Fruit fly (Drosophila melanogaster) whole organism, embryonic: ENCODE data around the gene CG12522.

Experiments
- Awh ChIP-seq: fragments of 200-800 bp; sonication (Bioruptor generic); IDR thresholded peaks from 2 replicates; pipeline ENCODE4, ENCODE4 v1.3.6; 2022; ENCODE audit warnings: missing biosample characterization, missing genetic modification characterization
- CG3838 ChIP-seq: fragments of 200-800 bp; sonication (Bioruptor generic); optimal IDR thresholded peaks from 3 replicates; lab custom pipeline; 2016; ENCODE audit warnings: missing biosample characterization, missing genetic modification characterization
- CG6683 ChIP-seq: fragments of 200-800 bp; sonication (Bioruptor generic); optimal IDR thresholded peaks from 2 replicates; lab custom pipeline; 2017; ENCODE audit warnings: missing biosample characterization, mild to moderate bottlenecking, missing genetic modification characterization, missing genetic modification reagents
- CG8478 ChIP-seq: fragments of >200 bp; optimal IDR thresholded peaks from 2 replicates; lab custom pipeline; 2018
- H2.0 ChIP-seq: fragments of 200-800 bp; sonication (Bioruptor generic); IDR thresholded peaks from 2 replicates; pipeline ENCODE4 v1.3.6; 2022; ENCODE audit warnings: missing biosample characterization, missing genetic modification characterization
- Nf-YA ChIP-seq: fragments of 200-800 bp; sonication (Bioruptor generic); IDR thresholded peaks from 2 replicates; pipeline ENCODE4 v1.3.6; 2022; ENCODE audit warnings: missing biosample characterization, missing genetic modification characterization
- crc ChIP-seq: fragments of 200-800 bp; sonication (Bioruptor generic); optimal IDR thresholded peaks from 2 replicates; lab custom pipeline; 2016; ENCODE audit warnings: missing biosample characterization, missing genetic modification characterization
- esg ChIP-seq: fragments of 200-800 bp; sonication (Bioruptor generic); conservative IDR thresholded peaks from 2 replicates; pipeline ENCODE4 v1.3.6; 2022; ENCODE audit warnings: missing biosample characterization, missing genetic modification characterization
- mirr ChIP-seq: fragments of 200-800 bp; sonication (Bioruptor generic); optimal IDR thresholded peaks from 3 replicates; lab custom pipeline; 2018; ENCODE audit warnings: missing biosample characterization, mild to moderate bottlenecking, missing genetic modification characterization
- rib ChIP-seq: fragments of 200-800 bp; sonication (Bioruptor generic); IDR thresholded peaks from 2 replicates; pipeline ENCODE4 v1.3.6; 2022; ENCODE audit warnings: missing biosample characterization, missing genetic modification characterization
- sna ChIP-seq: fragments of 200-800 bp; sonication (Bioruptor generic); IDR thresholded peaks from 2 replicates; pipeline ENCODE4 v1.3.6; 2022; ENCODE audit warnings: missing biosample characterization, missing genetic modification characterization; ENCODE audit not compliant: partially characterized antibody
- vnd ChIP-seq: fragments of 200-800 bp; sonication (Bioruptor generic); IDR thresholded peaks from 3 replicates; pipeline ENCODE4 v1.3.6; 2022; ENCODE audit warnings: missing biosample characterization, missing genetic modification characterization; ENCODE audit not compliant: partially characterized antibody

DNA sequence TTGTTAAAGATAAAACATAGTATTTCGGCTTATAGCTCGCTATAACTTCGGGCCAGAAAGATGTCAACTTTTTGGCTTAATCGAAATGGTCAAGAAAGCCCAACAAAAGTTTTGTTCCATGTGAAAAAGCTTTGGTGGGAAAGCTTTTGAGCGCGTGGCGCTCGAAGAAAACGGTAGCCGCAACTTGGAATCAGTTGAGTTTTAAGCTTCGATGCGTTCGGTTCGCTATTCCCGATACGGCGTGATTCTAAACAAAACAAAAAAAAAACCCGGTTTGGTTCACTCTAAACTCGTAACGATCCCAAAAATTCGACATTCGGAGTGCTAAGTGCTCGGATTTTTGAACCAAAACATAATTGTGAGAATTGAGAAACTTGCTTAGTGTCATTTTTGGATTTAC, 27.8 kb downstream of the CG12522 start, which contains the start of gene IRSp53:
- TF ChIP-seq H2.0 (no peak), rib (no peak), sna (GFP tag; lab: Robert Waterston, UW) (no peak), mirr (GFP tag; lab: Kevin White, UChicago) (no peak), CG3838 (no peak), Nf-YA (no peak), CG6683 (no peak), esg (GFP tag; lab: Robert Waterston, UW) (no peak), Awh (GFP tag; lab: Robert Waterston, UW) (no peak), CG8478 (lab: Kevin White, UChicago) (no peak), crc (GFP tag; lab: Kevin White, UChicago) (no peak), vnd (no peak)
